Fruit fly (Drosophila melanogaster) whole organism, embryonic: Measurements from ENCODE around the gene CG3679.

Experiments used
- Awh ChIP-seq: fragments of 200-800 bp; sonication (Bioruptor generic); IDR thresholded peaks from 2 replicates; pipeline ENCODE4, ENCODE4 v1.3.6; 2022; ENCODE audit warnings: missing biosample characterization, missing genetic modification characterization
- CG10147 ChIP-seq: fragments of 200-800 bp; sonication (Bioruptor generic); optimal IDR thresholded peaks from 2 replicates; lab custom pipeline; 2019; ENCODE audit warnings: missing biosample characterization, mild to moderate bottlenecking, missing genetic modification characterization, moderate library complexity
- CG1024 ChIP-seq: fragments of 200-800 bp; sonication (Bioruptor generic); IDR thresholded peaks from 2 replicates; pipeline ENCODE4 v1.3.6; 2022; ENCODE audit warnings: missing biosample characterization, missing genetic modification characterization
- CG11247 ChIP-seq: fragments of 200-800 bp; sonication (Bioruptor generic); IDR thresholded peaks from 2 replicates; pipeline ENCODE4 v1.3.6; 2022; ENCODE audit warnings: missing biosample characterization, missing genetic modification characterization
- CG11723 ChIP-seq: fragments of 200-800 bp; sonication (Bioruptor generic); optimal IDR thresholded peaks from 2 replicates; lab custom pipeline; 2017; ENCODE audit warnings: missing biosample characterization, mild to moderate bottlenecking, missing genetic modification characterization
- CG13775 ChIP-seq: fragments of 200-800 bp; sonication (Bioruptor generic); optimal IDR thresholded peaks from 3 replicates; lab custom pipeline; 2017; ENCODE audit warnings: missing biosample characterization, mild to moderate bottlenecking, missing genetic modification characterization
- CG14441 ChIP-seq: fragments of 200-800 bp; sonication (Bioruptor generic); IDR thresholded peaks from 2 replicates; pipeline ENCODE4 v1.3.6; 2022; ENCODE audit warnings: missing biosample characterization, missing genetic modification characterization
- CG31441 ChIP-seq: fragments of 200-800 bp; sonication (Bioruptor generic); IDR thresholded peaks from 2 replicates; pipeline ENCODE4 v1.3.6; 2022; ENCODE audit warnings: missing biosample characterization, missing genetic modification characterization
- CG32772 ChIP-seq: fragments of 200-800 bp; sonication (Bioruptor generic); IDR thresholded peaks from 2 replicates; pipeline ENCODE4 v1.3.6; 2022; ENCODE audit warnings: missing biosample characterization, missing genetic modification characterization
- CG4617 ChIP-seq: fragments of 200-800 bp; sonication (Bioruptor generic); optimal IDR thresholded peaks from 3 replicates; lab custom pipeline; 2016; ENCODE audit warnings: missing biosample characterization, missing genetic modification characterization, borderline replicate concordance
- CG4730 ChIP-seq: fragments of 200-800 bp; sonication (Bioruptor generic); IDR thresholded peaks from 2 replicates; pipeline ENCODE4 v1.3.6; 2022; ENCODE audit warnings: missing biosample characterization, missing genetic modification characterization
- CG6813 ChIP-seq: fragments of 200-800 bp; sonication (Bioruptor generic); optimal IDR thresholded peaks from 2 replicates; lab custom pipeline; 2017; ENCODE audit warnings: missing biosample characterization, missing genetic modification characterization, mild to moderate bottlenecking, moderate library complexity, missing genetic modification reagents
- CG7556 ChIP-seq: fragments of 200-800 bp; sonication (Bioruptor generic); optimal IDR thresholded peaks from 2 replicates; lab custom pipeline; 2017; ENCODE audit warnings: missing biosample characterization, mild to moderate bottlenecking, missing genetic modification characterization
- CG8765 ChIP-seq: fragments of 200-800 bp; sonication (Bioruptor generic); IDR thresholded peaks from 2 replicates; pipeline ENCODE4 v1.3.6; 2022; ENCODE audit warnings: missing biosample characterization, missing genetic modification characterization
- CG9876 ChIP-seq: fragments of 200-800 bp; sonication (Bioruptor generic); optimal IDR thresholded peaks from 2 replicates; lab custom pipeline; 2016; ENCODE audit warnings: missing biosample characterization, missing genetic modification characterization
- Camta ChIP-seq: fragments of 200-800 bp; sonication (Bioruptor generic); optimal IDR thresholded peaks from 2 replicates; lab custom pipeline; 2016; ENCODE audit warnings: missing biosample characterization, missing genetic modification characterization
- Chrac-16 ChIP-seq: fragments of 200-800 bp; sonication (Bioruptor generic); optimal IDR thresholded peaks from 3 replicates; lab custom pipeline; 2016; ENCODE audit warnings: missing biosample characterization, missing genetic modification characterization
- Dfd ChIP-seq, 2 experiments: fragments of >200 bp; optimal IDR thresholded peaks; 2 replicates each; lab custom pipeline; 2017; ENCODE audit warnings: missing biosample characterization in 2 of 2, missing genetic modification characterization in 2 of 2
- Dip2 ChIP-seq: fragments of 200-800 bp; sonication (Bioruptor generic); IDR thresholded peaks from 2 replicates; pipeline ENCODE4 v1.3.6; 2022; ENCODE audit warnings: missing biosample characterization, missing genetic modification characterization
- Doc3 ChIP-seq: fragments of 200-800 bp; sonication (Bioruptor generic); IDR thresholded peaks from 3 replicates; pipeline ENCODE4 v1.3.6; 2022; ENCODE audit warnings: missing biosample characterization, missing genetic modification characterization; ENCODE audit not compliant: partially characterized antibody
- Eip74EF ChIP-seq, 2 experiments: fragments of 200-800 bp in 1 of 2; fragments of >200 bp in 1 of 2; sonication (Bioruptor generic) in 1 of 2; optimal IDR thresholded peaks; 2 replicates each; lab custom pipeline; 2017 to 2019; ENCODE audit warnings: missing biosample characterization in 2 of 2, missing genetic modification characterization in 2 of 2, mild to moderate bottlenecking in 1 of 2, moderate library complexity in 1 of 2
- Ets97D ChIP-seq: fragments of 200-800 bp; sonication (Bioruptor generic); optimal IDR thresholded peaks from 3 replicates; lab custom pipeline; 2016; ENCODE audit warnings: missing biosample characterization, missing genetic modification characterization
- Fer3 ChIP-seq: fragments of 200-800 bp; sonication (Bioruptor generic); optimal IDR thresholded peaks from 2 replicates; lab custom pipeline; 2018; ENCODE audit warnings: missing biosample characterization, mild to moderate bottlenecking, missing genetic modification characterization, moderate library complexity
- HLHmδ ChIP-seq: fragments of 200-800 bp; sonication (Bioruptor generic); optimal IDR thresholded peaks from 2 replicates; lab custom pipeline; 2018; ENCODE audit warnings: missing biosample characterization, mild to moderate bottlenecking, missing genetic modification characterization, moderate library complexity
- Hey ChIP-seq: fragments of 200-800 bp; sonication (Bioruptor generic); optimal IDR thresholded peaks from 3 replicates; lab custom pipeline; 2018; ENCODE audit warnings: missing biosample characterization, mild to moderate bottlenecking, missing genetic modification characterization
- HmgZ ChIP-seq: fragments of 200-800 bp; sonication (Bioruptor generic); optimal IDR thresholded peaks from 2 replicates; lab custom pipeline; 2018; ENCODE audit warnings: missing biosample characterization, mild to moderate bottlenecking, missing genetic modification characterization
- Hr51 ChIP-seq, 2 experiments: fragments of 200-800 bp; sonication (Bioruptor generic); optimal IDR thresholded peaks; 2 replicates in 1 of 2; 3 replicates in 1 of 2; lab custom pipeline; 2016 to 2018; ENCODE audit warnings: missing biosample characterization in 2 of 2, missing genetic modification characterization in 2 of 2, mild to moderate bottlenecking in 1 of 2, moderate library complexity in 1 of 2
- Oaz ChIP-seq: fragments of 200-800 bp; sonication (Bioruptor generic); IDR thresholded peaks from 2 replicates; pipeline ENCODE4 v1.3.6; 2022; ENCODE audit warnings: missing biosample characterization, missing genetic modification characterization
- Ptx1 ChIP-seq: fragments of 200-800 bp; sonication (Bioruptor generic); IDR thresholded peaks from 2 replicates; pipeline ENCODE4 v1.3.6; 2022; ENCODE audit warnings: missing biosample characterization, missing genetic modification characterization
- Scr ChIP-seq: fragments of 200-800 bp; sonication (Bioruptor generic); IDR thresholded peaks from 2 replicates; pipeline ENCODE4 v1.3.6; 2022; ENCODE audit warnings: missing biosample characterization, missing genetic modification characterization; ENCODE audit not compliant: partially characterized antibody
- Sin3A ChIP-seq: fragments of >200 bp; optimal IDR thresholded peaks from 2 replicates; lab custom pipeline; 2018
- Six4 ChIP-seq: fragments of 200-800 bp; sonication (Bioruptor generic); optimal IDR thresholded peaks from 2 replicates; lab custom pipeline; 2016; ENCODE audit warnings: missing biosample characterization, missing genetic modification characterization
- Sox100B ChIP-seq: fragments of 200-800 bp; sonication (Bioruptor generic); optimal IDR thresholded peaks from 3 replicates; lab custom pipeline; 2018; ENCODE audit warnings: missing biosample characterization, mild to moderate bottlenecking, missing genetic modification characterization
- Ssrp ChIP-seq: fragments of 200-800 bp; sonication (Bioruptor generic); optimal IDR thresholded peaks from 2 replicates; lab custom pipeline; 2018; ENCODE audit warnings: missing biosample characterization, mild to moderate bottlenecking, missing genetic modification characterization, moderate library complexity
- Xrp1 ChIP-seq: fragments of 200-800 bp; sonication (Bioruptor generic); IDR thresholded peaks from 2 replicates; pipeline ENCODE4 v1.3.6; 2022; ENCODE audit warnings: missing biosample characterization, missing genetic modification characterization
- btn ChIP-seq: fragments of 200-800 bp; sonication (Bioruptor generic); optimal IDR thresholded peaks from 2 replicates; lab custom pipeline; 2016; ENCODE audit warnings: missing biosample characterization, missing genetic modification characterization
- chif ChIP-seq, 2 experiments: fragments of 200-800 bp; sonication (Bioruptor generic); optimal IDR thresholded peaks; 3 replicates each; lab custom pipeline; 2016; ENCODE audit warnings: missing biosample characterization in 2 of 2, missing genetic modification characterization in 2 of 2
- chinmo ChIP-seq: fragments of 200-800 bp; sonication (Bioruptor generic); IDR thresholded peaks from 4 replicates; pipeline ENCODE4 v1.3.6; 2022; ENCODE audit warnings: missing biosample characterization, missing genetic modification characterization; ENCODE audit not compliant: partially characterized antibody
- dan ChIP-seq: fragments of 200-800 bp; sonication (Bioruptor generic); IDR thresholded peaks from 2 replicates; pipeline ENCODE4 v1.3.6; 2022; ENCODE audit warnings: missing biosample characterization, missing genetic modification characterization
- danr ChIP-seq: fragments of 200-800 bp; sonication (Bioruptor generic); IDR thresholded peaks from 2 replicates; pipeline ENCODE4 v1.3.6; 2022; ENCODE audit warnings: missing biosample characterization, missing genetic modification characterization
- dmrt99B ChIP-seq: fragments of 200-800 bp; sonication (Bioruptor generic); optimal IDR thresholded peaks from 2 replicates; lab custom pipeline; 2018; ENCODE audit warnings: missing biosample characterization, mild to moderate bottlenecking, missing genetic modification characterization, moderate library complexity
- fd3F ChIP-seq: fragments of 200-800 bp; sonication (Bioruptor generic); optimal IDR thresholded peaks from 2 replicates; lab custom pipeline; 2018; ENCODE audit warnings: missing biosample characterization, mild to moderate bottlenecking, missing genetic modification characterization, moderate library complexity
- nmo ChIP-seq: fragments of 200-800 bp; sonication (Bioruptor generic); optimal IDR thresholded peaks from 2 replicates; lab custom pipeline; 2018; ENCODE audit warnings: missing biosample characterization, mild to moderate bottlenecking, missing genetic modification characterization, moderate library complexity
- p53 ChIP-seq: fragments of 200-800 bp; sonication (Bioruptor generic); optimal IDR thresholded peaks from 2 replicates; lab custom pipeline; 2016; ENCODE audit warnings: missing biosample characterization, missing genetic modification characterization
- pb ChIP-seq: fragments of 200-800 bp; sonication (Bioruptor generic); optimal IDR thresholded peaks from 3 replicates; lab custom pipeline; 2016; ENCODE audit warnings: missing biosample characterization, missing genetic modification characterization
- sc ChIP-seq, 3 experiments: fragments of >200 bp in 2 of 3; fragments of 200-800 bp in 1 of 3; sonication (Bioruptor generic) in 1 of 3; optimal IDR thresholded peaks; 2 replicates in 2 of 3; 3 replicates in 1 of 3; lab custom pipeline; 2017; ENCODE audit warnings: mild to moderate bottlenecking in 1 of 3, missing biosample characterization in 1 of 3, missing genetic modification characterization in 1 of 3, missing genetic modification reagents in 1 of 3
- sd ChIP-seq: fragments of 200-800 bp; sonication (Bioruptor generic); optimal IDR thresholded peaks from 3 replicates; lab custom pipeline; 2018; ENCODE audit warnings: missing biosample characterization, mild to moderate bottlenecking, missing genetic modification characterization, moderate library complexity
- tgo ChIP-seq: fragments of 200-800 bp; sonication (Bioruptor generic); IDR thresholded peaks from 3 replicates; pipeline ENCODE4 v1.3.6; 2022; ENCODE audit warnings: missing biosample characterization, missing genetic modification characterization
- zfh1 ChIP-seq: fragments of 200-800 bp; sonication (Bioruptor generic); IDR thresholded peaks from 3 replicates; pipeline ENCODE4 v1.3.6; 2022; ENCODE audit warnings: missing biosample characterization, missing genetic modification characterization

CG3679 gene

DNA sequence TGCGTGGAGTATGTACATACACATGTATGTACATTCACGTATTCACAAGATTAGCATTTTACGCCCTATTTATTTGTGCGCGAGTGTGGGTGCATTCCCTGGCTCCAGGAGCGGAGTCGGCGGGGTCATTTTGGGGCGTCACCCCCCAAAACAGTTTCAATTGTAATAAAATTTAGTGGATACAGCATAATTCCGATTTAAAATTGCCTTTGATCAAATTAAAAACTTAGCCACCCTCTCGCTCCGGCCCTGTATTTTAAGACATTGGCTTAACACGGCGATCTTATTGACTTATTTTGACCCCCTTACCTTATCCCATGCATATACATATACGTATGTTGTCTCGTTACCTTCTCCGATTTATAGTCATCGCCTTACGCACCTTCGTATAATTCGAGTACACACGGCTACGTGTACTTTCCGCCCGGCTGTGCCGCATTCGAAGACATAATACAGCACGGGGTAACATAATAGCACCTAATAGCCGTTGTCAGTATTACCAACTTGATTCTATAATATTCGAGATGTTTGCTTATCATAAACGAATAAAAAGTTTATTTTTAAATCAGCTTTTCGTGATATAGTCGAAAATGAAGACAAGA is 24.2 kb upstream of the CG3679 start (continued):
- TF ChIP-seq Dfd (GFP tag; optimal IDR thresholded peaks at IDR 0.05; lab: Kevin White, UChicago): no peak
- peak; percentile 66 for TF ChIP-seq sd
- no peak; the same call in 1 of the 2 replicates for TF ChIP-seq dan (GFP tag; lab: Robert Waterston, UW)
- TF ChIP-seq Ptx1: peak; percentile 95
- no peak for TF ChIP-seq sc (optimal IDR thresholded peaks at IDR 0.05; lab: Kevin White, UChicago)
- TF ChIP-seq sc (GFP tag; optimal IDR thresholded peaks at IDR 0.05; lab: Kevin White, UChicago): peak; percentile 26
- peak; percentile 84 for TF ChIP-seq tgo (GFP tag; lab: Robert Waterston, UW)
- TF ChIP-seq p53 (GFP tag; lab: Kevin White, UChicago): peak; percentile 77
- TF ChIP-seq Doc3 (GFP tag; lab: Robert Waterston, UW): no peak
- peak; percentile 94 for TF ChIP-seq nmo (GFP tag; lab: Kevin White, UChicago)
- TF ChIP-seq CG4617: peak; percentile 47
- no peak for TF ChIP-seq Scr (GFP tag; lab: Robert Waterston, UW)
- peak; percentile 70 for TF ChIP-seq CG8765 (GFP tag; lab: Robert Waterston, UW)
- peak; percentile 83 for TF ChIP-seq CG11247 (GFP tag; lab: Robert Waterston, UW)
- peak; percentile 58 for TF ChIP-seq Six4
- peak; percentile 58 for TF ChIP-seq btn
- peak; percentile 75 for TF ChIP-seq Ssrp (tag; lab: Kevin White, UChicago)
- TF ChIP-seq Eip74EF (GFP tag; optimal IDR thresholded peaks at IDR 0.05; lab: Kevin White, UChicago): peak in 1 of 2 experiments; percentile 56
- peak; percentile 52 for TF ChIP-seq fd3F (GFP tag; lab: Kevin White, UChicago)
- TF ChIP-seq Dip2 (GFP tag; lab: Robert Waterston, UW): peak; percentile 56; the same call in 1 of the 2 replicates
- peak; percentile 87 for TF ChIP-seq Camta (GFP tag; lab: Kevin White, UChicago)
- TF ChIP-seq zfh1 (GFP tag; lab: Robert Waterston, UW): peak; percentile 93
- peak; percentile 39 for TF ChIP-seq CG13775
- TF ChIP-seq pb (GFP tag; lab: Kevin White, UChicago): peak; percentile 65
- TF ChIP-seq Oaz (GFP tag; lab: Robert Waterston, UW): peak; percentile 29; the same call in 1 of the 2 replicates
- peak; percentile 88 for TF ChIP-seq Awh (GFP tag; lab: Robert Waterston, UW)
- peak; percentile 17 for TF ChIP-seq CG7556 (GFP tag; lab: Kevin White, UChicago)
- TF ChIP-seq Hey (tag; lab: Kevin White, UChicago): no peak
- TF ChIP-seq CG9876: peak; percentile 78
- TF ChIP-seq CG4730 (GFP tag; lab: Robert Waterston, UW): peak; percentile 86
- no peak for TF ChIP-seq HLHmδ (GFP tag; lab: Kevin White, UChicago)
- TF ChIP-seq chinmo (GFP tag; lab: Robert Waterston, UW): 0 out of 4 replicates have a peak, but pooled peaks have one; percentile 14
- peak; percentile 40 for TF ChIP-seq CG11723
- peak; percentile 74 for TF ChIP-seq Chrac-16 (GFP tag; lab: Kevin White, UChicago)
- TF ChIP-seq HmgZ: peak; percentile 27
- TF ChIP-seq Sin3A (lab: Kevin White, UChicago): no peak
- peak; percentile 70 for TF ChIP-seq Sox100B
- TF ChIP-seq CG14441 (GFP tag; lab: Robert Waterston, UW): peak; percentile 93
- TF ChIP-seq Ets97D: peak; percentile 40
- peak; percentile 14 to 68 for TF ChIP-seq Hr51 (GFP tag; optimal IDR thresholded peaks at IDR 0.05; lab: Kevin White, UChicago)
- TF ChIP-seq CG10147: peak; percentile 62
- peak; percentile 88 for TF ChIP-seq CG1024 (GFP tag; lab: Robert Waterston, UW)
- TF ChIP-seq dmrt99B (tag; lab: Kevin White, UChicago): peak; percentile 86
- peak; percentile 84 for TF ChIP-seq danr
- peak; percentile 46 for TF ChIP-seq CG6813
- TF ChIP-seq Xrp1 (GFP tag; lab: Robert Waterston, UW): peak; percentile 89
- TF ChIP-seq CG32772 (GFP tag; lab: Robert Waterston, UW): peak; percentile 89
- TF ChIP-seq Fer3 (tag; lab: Kevin White, UChicago): peak; percentile 75
- TF ChIP-seq chif (GFP tag; optimal IDR thresholded peaks at IDR 0.05; lab: Kevin White, UChicago): peak; percentile 71 to 78
- TF ChIP-seq CG31441: peak; percentile 49
